Fruit fly (Drosophila melanogaster): ENCODE measurements around the gene CG15141.
A peak's percentile ranks its signal among the peaks of the same experiment; 100 is the strongest.

Gene CG15141

dm6 chr2L:17422089-17422488 lies 11.6 kb downstream of the CG15141 start:
- TF ChIP-seq pan (optimal IDR thresholded peaks at IDR 0.05) = no peak
- TF ChIP-seq CG8478 (optimal IDR thresholded peaks at IDR 0.05) = no peak
- no peak for TF ChIP-seq psq (optimal IDR thresholded peaks at IDR 0.05)
- no peak for TF ChIP-seq Dll (optimal IDR thresholded peaks at IDR 0.05)
- no peak for TF ChIP-seq EcR (GFP tag; optimal IDR thresholded peaks at IDR 0.05)

dm6 chr2L:17425005-17425404 lies 14.6 kb downstream of the CG15141 start:
- TF ChIP-seq pan (optimal IDR thresholded peaks at IDR 0.05) = no peak
- no peak for TF ChIP-seq Dll (optimal IDR thresholded peaks at IDR 0.05)
- TF ChIP-seq CG8478 (optimal IDR thresholded peaks at IDR 0.05) = no peak
- no peak for TF ChIP-seq usp (GFP tag; optimal IDR thresholded peaks at IDR 0.05)
- TF ChIP-seq EcR (GFP tag; optimal IDR thresholded peaks at IDR 0.05) = no peak
- no peak for TF ChIP-seq psq (optimal IDR thresholded peaks at IDR 0.05)

dm6 chr2L:17425412-17425811 lies 15.0 kb downstream of the CG15141 start:
- no peak for TF ChIP-seq pan (optimal IDR thresholded peaks at IDR 0.05)
- no peak for TF ChIP-seq usp (GFP tag; optimal IDR thresholded peaks at IDR 0.05)
- TF ChIP-seq EcR (GFP tag; optimal IDR thresholded peaks at IDR 0.05) = no peak

- TF ChIP-seq CG8478 (optimal IDR thresholded peaks at IDR 0.05) (no peak), pan (optimal IDR thresholded peaks at IDR 0.05) (no peak), usp (GFP tag; optimal IDR thresholded peaks at IDR 0.05) (no peak), Dll (optimal IDR thresholded peaks at IDR 0.05) (no peak), psq (optimal IDR thresholded peaks at IDR 0.05) (no peak), EcR (GFP tag; optimal IDR thresholded peaks at IDR 0.05) (no peak)
Observed at dm6 chr2L:17427187-17427586, 16.7 kb downstream of the CG15141 start.

- no peak for TF ChIP-seq Dll (optimal IDR thresholded peaks at IDR 0.05)
- no peak for TF ChIP-seq EcR (GFP tag; optimal IDR thresholded peaks at IDR 0.05)
- TF ChIP-seq psq (optimal IDR thresholded peaks at IDR 0.05) = no peak
- no peak for TF ChIP-seq usp (GFP tag; optimal IDR thresholded peaks at IDR 0.05)
- TF ChIP-seq pan (optimal IDR thresholded peaks at IDR 0.05) = no peak
- no peak for TF ChIP-seq CG8478 (optimal IDR thresholded peaks at IDR 0.05)
Observed at dm6 chr2L:17427929-17428456, 17.6 kb downstream of the CG15141 start.

dm6 chr2L:17429788-17430587 lies 19.5 kb downstream of the CG15141 start:
- TF ChIP-seq EcR (GFP tag; optimal IDR thresholded peaks at IDR 0.05) (peak; percentile 60 to 70), Dll (optimal IDR thresholded peaks at IDR 0.05) (no peak)

- TF ChIP-seq EcR (GFP tag; optimal IDR thresholded peaks at IDR 0.05) = no peak
- TF ChIP-seq Dll (optimal IDR thresholded peaks at IDR 0.05) = no peak
- no peak for TF ChIP-seq pan (optimal IDR thresholded peaks at IDR 0.05)
- TF ChIP-seq psq (optimal IDR thresholded peaks at IDR 0.05) = no peak
- TF ChIP-seq usp (GFP tag; optimal IDR thresholded peaks at IDR 0.05) = no peak
- no peak for TF ChIP-seq CG8478 (optimal IDR thresholded peaks at IDR 0.05)
Observed at dm6 chr2L:17430602-17431358, 20.3 kb downstream of the CG15141 start.

dm6 chr2L:17431359-17431675 lies 20.9 kb downstream of the CG15141 start:
- TF ChIP-seq EcR (GFP tag; optimal IDR thresholded peaks at IDR 0.05) = no peak
- TF ChIP-seq Dll (optimal IDR thresholded peaks at IDR 0.05) = no peak
- no peak for TF ChIP-seq usp (GFP tag; optimal IDR thresholded peaks at IDR 0.05)
- TF ChIP-seq psq (optimal IDR thresholded peaks at IDR 0.05) = no peak
- TF ChIP-seq pan (optimal IDR thresholded peaks at IDR 0.05) = no peak
- no peak for TF ChIP-seq CG8478 (optimal IDR thresholded peaks at IDR 0.05)

dm6 chr2L:17433030-17433912 lies 22.8 kb downstream of the CG15141 start, which contains the start of the genes Dif and CG5043:
Dif (minus strand) TSS chr2L:17433161.
CG5043 (plus strand) TSS chr2L:17433862.
- no peak for TF ChIP-seq pan (optimal IDR thresholded peaks at IDR 0.05)
- no peak for TF ChIP-seq CG8478 (optimal IDR thresholded peaks at IDR 0.05)
- no peak for TF ChIP-seq EcR (GFP tag; optimal IDR thresholded peaks at IDR 0.05)
- TF ChIP-seq psq (optimal IDR thresholded peaks at IDR 0.05) = no peak
- TF ChIP-seq Dll (optimal IDR thresholded peaks at IDR 0.05) = no peak
- TF ChIP-seq usp (GFP tag; optimal IDR thresholded peaks at IDR 0.05) = no peak

- TF ChIP-seq CG8478 (optimal IDR thresholded peaks at IDR 0.05) (no peak), pan (optimal IDR thresholded peaks at IDR 0.05) (no peak), usp (GFP tag; optimal IDR thresholded peaks at IDR 0.05) (no peak), Dll (optimal IDR thresholded peaks at IDR 0.05) (no peak), EcR (GFP tag; optimal IDR thresholded peaks at IDR 0.05) (no peak), psq (optimal IDR thresholded peaks at IDR 0.05) (no peak)
Observed at dm6 chr2L:17436500-17436899, 26.1 kb downstream of the CG15141 start, which contains the start of gene CG33928. CG33928 (minus strand) TSS chr2L:17436600.

- TF ChIP-seq EcR (GFP tag; optimal IDR thresholded peaks at IDR 0.05) (no peak), psq (optimal IDR thresholded peaks at IDR 0.05) (no peak), CG8478 (optimal IDR thresholded peaks at IDR 0.05) (no peak), Dll (optimal IDR thresholded peaks at IDR 0.05) (no peak), usp (GFP tag; optimal IDR thresholded peaks at IDR 0.05) (no peak), pan (optimal IDR thresholded peaks at IDR 0.05) (no peak)
Observed at dm6 chr2L:17437594-17437993, 27.2 kb downstream of the CG15141 start.

Data from whole organism.